Worm (Caenorhabditis elegans): ENCODE data around the gene Y47D3A.13.

Gene Y47D3A.13

DNA sequence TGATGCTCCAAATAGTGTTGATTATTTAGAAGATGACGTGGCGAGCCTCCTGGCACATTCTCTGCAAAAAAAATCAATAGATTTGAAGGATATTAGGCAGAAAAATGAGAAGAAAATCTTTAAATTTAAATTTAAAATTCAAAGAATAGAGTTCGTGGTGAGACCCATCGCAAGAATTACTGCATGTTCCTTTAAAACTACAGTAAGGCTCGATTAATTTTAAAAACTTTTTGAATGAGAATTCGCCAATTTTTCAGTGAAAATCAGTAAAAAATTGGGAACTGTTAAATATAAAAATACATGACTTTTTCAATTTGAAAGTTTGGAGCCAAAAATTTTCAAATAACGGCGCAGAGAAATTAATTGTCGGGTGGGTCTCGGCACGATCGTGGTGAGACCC, 28.8 kb downstream of the Y47D3A.13 start, which contains the start of gene tra-1:
tra-1 (minus strand) TSS at position 62 of the 400 bp plus-strand sequence.
- TF ChIP-seq nhr-237 (tag; optimal IDR thresholded peaks at IDR 0.05) (no peak), ceh-83 (GFP tag; optimal IDR thresholded peaks at IDR 0.05) (no peak), ztf-11 (tag; optimal IDR thresholded peaks at IDR 0.05) (no peak), nhr-12 (tag; optimal IDR thresholded peaks at IDR 0.05) (no peak), mls-2 (tag; optimal IDR thresholded peaks at IDR 0.05) (no peak), sem-2 (GFP tag; optimal IDR thresholded peaks at IDR 0.05) (no peak), bed-3 (GFP tag; optimal IDR thresholded peaks at IDR 0.05) (no peak)

DNA sequence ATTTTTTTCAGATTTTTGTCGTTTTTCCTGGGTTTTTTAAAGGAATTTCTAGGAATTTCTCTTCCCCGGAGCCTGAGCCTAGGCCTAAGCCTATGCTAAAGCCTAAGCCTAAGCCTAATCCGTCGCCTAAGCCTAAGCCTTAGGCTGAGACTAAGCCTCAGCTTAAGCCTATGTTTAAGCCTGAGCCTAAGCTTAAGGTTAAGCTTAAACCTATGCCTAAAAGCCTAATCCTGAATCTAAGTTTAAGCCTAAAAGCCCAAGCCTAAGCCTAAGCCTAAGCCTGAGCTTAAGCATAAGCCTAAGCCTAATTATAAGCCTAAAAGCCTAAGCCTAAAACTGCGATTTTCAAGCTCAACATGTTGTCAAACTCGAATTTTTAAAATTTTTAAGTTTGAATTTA, 29.8 kb downstream of the Y47D3A.13 start:
- TF ChIP-seq nhr-12 (tag; optimal IDR thresholded peaks at IDR 0.05) (no peak), M03D4.4 (tag; optimal IDR thresholded peaks at IDR 0.05) (no peak), lin-13 (tag; optimal IDR thresholded peaks at IDR 0.05) (no peak), ceh-83 (GFP tag; optimal IDR thresholded peaks at IDR 0.05) (no peak), nhr-2 (tag; optimal IDR thresholded peaks at IDR 0.05) (no peak), nhr-76 (tag; optimal IDR thresholded peaks at IDR 0.05) (no peak), unc-120 (tag; optimal IDR thresholded peaks at IDR 0.05; ENCODE audit: poor library complexity, severe bottlenecking) (no peak), elt-1 (tag; optimal IDR thresholded peaks at IDR 0.05; ENCODE audit: borderline replicate concordance, insufficient read depth) (no peak), nhr-28 (tag; optimal IDR thresholded peaks at IDR 0.05) (no peak)

DNA sequence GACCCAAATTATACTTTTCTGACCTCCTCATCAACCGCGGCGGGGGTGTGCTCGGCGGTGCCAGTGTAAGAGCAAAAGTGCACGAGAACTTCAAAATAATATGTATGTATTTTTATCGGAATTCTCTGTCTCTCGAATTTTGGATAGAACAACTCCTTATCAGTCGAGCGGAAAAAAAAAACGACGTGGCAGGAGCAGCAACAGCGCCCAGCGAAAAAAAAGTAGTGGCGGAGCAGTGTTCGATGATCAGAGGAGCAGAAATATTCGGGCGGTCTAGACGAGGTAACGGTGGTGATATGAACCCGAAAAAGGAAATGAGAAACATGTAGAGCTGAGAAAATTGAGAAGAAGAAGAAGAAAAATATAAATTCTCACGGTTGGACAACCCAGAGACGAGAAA, 30.7 kb downstream of the Y47D3A.13 start:
- TF ChIP-seq tbx-8 (GFP tag; optimal IDR thresholded peaks at IDR 0.05) (no peak), pha-4 (tag; optimal IDR thresholded peaks at IDR 0.05) (no peak), ceh-83 (GFP tag; optimal IDR thresholded peaks at IDR 0.05) (no peak), snpc-4 (tag; optimal IDR thresholded peaks at IDR 0.05) (no peak)

DNA sequence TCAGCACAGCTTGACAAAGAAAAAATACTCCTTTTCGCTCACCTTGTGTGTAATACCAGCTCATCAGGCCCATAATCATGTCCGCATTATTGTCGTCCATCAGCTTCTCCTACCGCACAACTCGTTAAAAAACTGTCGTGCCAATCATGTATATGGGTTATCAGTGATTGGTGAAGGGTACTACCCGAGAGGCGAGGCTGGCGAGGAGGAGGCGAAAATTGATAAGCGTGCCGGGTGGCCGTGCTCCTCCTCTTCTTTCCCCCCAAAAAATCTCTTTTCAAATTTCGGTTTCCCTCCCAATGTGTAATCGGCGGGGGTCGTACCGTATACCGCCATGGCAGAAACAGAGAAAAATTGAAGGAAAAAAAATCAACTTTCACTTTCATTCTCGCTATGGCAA, 35.8 kb downstream of the Y47D3A.13 start:
- no peak for TF ChIP-seq lsy-2 (tag; optimal IDR thresholded peaks at IDR 0.05)
- TF ChIP-seq unc-120 (tag; optimal IDR thresholded peaks at IDR 0.05; ENCODE audit: poor library complexity, severe bottlenecking): no peak
- TF ChIP-seq zip-8 (tag; optimal IDR thresholded peaks at IDR 0.05): no peak
- TF ChIP-seq blmp-1 (tag; optimal IDR thresholded peaks at IDR 0.05): no peak
- no peak for TF ChIP-seq nhr-28 (tag; optimal IDR thresholded peaks at IDR 0.05)
- no peak for TF ChIP-seq hlh-1 (tag; optimal IDR thresholded peaks at IDR 0.05)
- no peak for TF ChIP-seq lin-32 (GFP tag; optimal IDR thresholded peaks at IDR 0.05)

DNA sequence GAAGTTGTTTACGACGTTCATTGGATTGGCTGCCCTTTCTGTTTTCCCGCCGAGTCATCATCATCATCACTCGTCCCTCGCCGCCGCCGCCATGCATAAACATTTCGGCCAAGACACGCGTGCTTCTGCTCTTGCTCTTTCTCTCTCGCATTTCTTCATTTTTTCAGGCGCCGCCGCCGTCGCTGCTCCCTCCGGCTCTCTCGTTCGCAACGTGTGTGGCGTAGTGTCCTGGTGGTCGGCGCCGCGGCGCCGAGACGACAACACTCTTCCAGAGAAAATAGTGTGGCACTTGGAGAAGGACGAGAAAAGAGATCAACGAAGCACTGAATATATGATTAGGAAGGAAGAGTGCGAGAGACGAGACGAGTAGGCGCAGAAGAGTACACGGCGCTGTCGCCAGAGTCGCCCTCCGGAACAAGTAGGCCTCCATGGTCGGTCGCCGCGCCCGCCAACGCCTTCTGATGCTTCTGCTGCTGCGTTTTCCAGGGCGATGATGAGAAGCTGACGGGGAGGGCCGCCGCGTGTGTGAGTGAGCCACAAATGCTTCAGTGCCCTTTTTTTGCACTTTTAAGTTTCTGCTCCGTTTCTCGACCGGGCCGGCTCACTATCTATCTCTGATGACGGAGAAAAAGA, 38.3 kb downstream of the Y47D3A.13 start:
- TF ChIP-seq ces-1 (GFP tag; optimal IDR thresholded peaks at IDR 0.05) (no peak), unc-120 (tag; optimal IDR thresholded peaks at IDR 0.05; ENCODE audit: poor library complexity, severe bottlenecking) (no peak), flh-1 (GFP tag; optimal IDR thresholded peaks at IDR 0.05) (no peak), nhr-28 (tag; optimal IDR thresholded peaks at IDR 0.05) (no peak), snpc-4 (tag; optimal IDR thresholded peaks at IDR 0.05) (no peak), sem-2 (GFP tag; optimal IDR thresholded peaks at IDR 0.05) (no peak), lin-32 (GFP tag; optimal IDR thresholded peaks at IDR 0.05) (no peak), unc-62 (GFP tag; optimal IDR thresholded peaks at IDR 0.05) (no peak), cnd-1 (tag; optimal IDR thresholded peaks at IDR 0.05) (no peak), hlh-1 (tag; optimal IDR thresholded peaks at IDR 0.05) (no peak), tbx-8 (GFP tag; optimal IDR thresholded peaks at IDR 0.05) (no peak), elt-3 (tag; optimal IDR thresholded peaks at IDR 0.05) (no peak), ceh-83 (GFP tag; optimal IDR thresholded peaks at IDR 0.05) (no peak), lin-13 (tag; optimal IDR thresholded peaks at IDR 0.05) (no peak), blmp-1 (tag; optimal IDR thresholded peaks at IDR 0.05) (no peak), pha-4 (tag; optimal IDR thresholded peaks at IDR 0.05) (no peak), bed-3 (GFP tag; optimal IDR thresholded peaks at IDR 0.05) (no peak), nhr-76 (tag; optimal IDR thresholded peaks at IDR 0.05) (no peak), M03D4.4 (tag; optimal IDR thresholded peaks at IDR 0.05) (no peak)

DNA sequence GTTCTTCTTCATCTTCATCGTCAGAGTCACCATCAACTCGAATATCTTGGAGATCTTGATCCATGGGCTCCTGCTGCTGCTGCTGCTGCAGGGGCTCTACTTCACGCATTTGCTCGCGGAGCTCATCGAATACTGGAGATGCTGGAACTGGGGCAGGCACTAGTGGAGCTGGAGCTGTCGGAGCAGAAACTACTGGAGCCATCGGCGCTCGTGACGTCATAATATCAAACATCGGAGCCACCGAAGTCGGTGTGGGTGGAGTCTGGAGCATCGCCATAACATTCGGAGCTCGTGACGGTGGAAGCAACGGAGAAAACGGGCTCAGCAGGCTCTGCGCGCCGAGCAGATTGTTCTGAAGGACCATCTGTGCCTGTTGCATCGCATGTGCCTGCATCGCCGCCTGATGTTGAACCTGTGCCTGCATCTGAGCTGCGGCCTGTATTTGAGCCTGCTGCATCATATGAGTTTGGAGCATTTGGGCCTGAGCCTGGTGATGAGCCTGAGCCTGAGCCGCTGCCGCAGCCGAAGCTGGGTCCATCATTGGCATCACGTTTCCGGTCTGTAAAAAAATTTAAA, 48.2 kb downstream of the Y47D3A.13 start:
- TF ChIP-seq lin-13 (tag; optimal IDR thresholded peaks at IDR 0.05): no peak
- no peak for TF ChIP-seq nhr-237 (tag; optimal IDR thresholded peaks at IDR 0.05)
- TF ChIP-seq unc-62 (GFP tag; optimal IDR thresholded peaks at IDR 0.05): no peak
- no peak for TF ChIP-seq unc-39 (tag; optimal IDR thresholded peaks at IDR 0.05)
- no peak for TF ChIP-seq lsy-2 (tag; optimal IDR thresholded peaks at IDR 0.05)
- no peak for TF ChIP-seq nhr-12 (tag; optimal IDR thresholded peaks at IDR 0.05)
- no peak for TF ChIP-seq ztf-11 (tag; optimal IDR thresholded peaks at IDR 0.05)
- TF ChIP-seq sem-2 (GFP tag; optimal IDR thresholded peaks at IDR 0.05): no peak
- TF ChIP-seq pha-4 (tag; optimal IDR thresholded peaks at IDR 0.05): no peak
- TF ChIP-seq ceh-43 (GFP tag; optimal IDR thresholded peaks at IDR 0.05): no peak
- no peak for TF ChIP-seq ham-2 (GFP tag; optimal IDR thresholded peaks at IDR 0.05)
